Worm (Caenorhabditis elegans) whole organism, midembryonic: ENCODE measurements around the gene Y39A1A.18.

Experiments
- tab-1 ChIP-seq: fragments of 200-800 bp; sonication (Bioruptor generic); IDR thresholded peaks from 2 replicates; pipeline ENCODE4 v1.3.6; 2022; ENCODE audit warnings: missing genetic modification characterization, missing compliant biosample characterization
- ztf-23 ChIP-seq: fragments of 200-800 bp; sonication (Bioruptor generic); IDR thresholded peaks from 2 replicates; pipeline ENCODE4 v1.3.6; 2022; ENCODE audit warnings: missing genetic modification reagents, missing genetic modification characterization, missing compliant biosample characterization

ce11 chrIII:10671894-10672293 lies 22.4 kb downstream of the Y39A1A.18 start:
- TF ChIP-seq tab-1 (GFP tag; lab: Robert Waterston, UW), result no peak
- no peak for TF ChIP-seq ztf-23 (GFP tag; lab: Robert Waterston, UW)
